Fruit fly (Drosophila melanogaster) whole organism, embryonic: ENCODE results near the gene CG33331.

Experiments used
- Adf1 ChIP-seq: fragments of 200-800 bp; sonication (Bioruptor generic); IDR thresholded peaks from 2 replicates; pipeline ENCODE4 v1.3.6; 2022; ENCODE audit warnings: missing biosample characterization, missing genetic modification characterization
- Awh ChIP-seq: fragments of 200-800 bp; sonication (Bioruptor generic); IDR thresholded peaks from 2 replicates; pipeline ENCODE4, ENCODE4 v1.3.6; 2022; ENCODE audit warnings: missing biosample characterization, missing genetic modification characterization
- B-H2 ChIP-seq: fragments of 200-800 bp; sonication (Bioruptor generic); optimal IDR thresholded peaks from 2 replicates; lab custom pipeline; 2018; ENCODE audit warnings: missing biosample characterization, mild to moderate bottlenecking, missing genetic modification characterization
- BEAF-32 ChIP-seq: fragments of 200-800 bp; sonication (Bioruptor generic); optimal IDR thresholded peaks from 3 replicates; lab custom pipeline; 2017; ENCODE audit warnings: missing biosample characterization, missing genetic modification characterization, mild to moderate bottlenecking, moderate library complexity, missing genetic modification reagents
- CG10654 ChIP-seq: fragments of 200-800 bp; sonication (Bioruptor generic); optimal IDR thresholded peaks from 2 replicates; lab custom pipeline; 2016; ENCODE audit warnings: missing biosample characterization, missing genetic modification characterization
- CG11696 ChIP-seq: fragments of 200-800 bp; sonication (Bioruptor generic); IDR thresholded peaks from 2 replicates; pipeline ENCODE4 v1.3.6; 2022; ENCODE audit warnings: missing biosample characterization, missing genetic modification characterization
- CG1233 ChIP-seq: fragments of 200-800 bp; sonication (Bioruptor generic); optimal IDR thresholded peaks from 4 replicates; lab custom pipeline; 2018; ENCODE audit warnings: missing biosample characterization, mild to moderate bottlenecking, missing genetic modification characterization
- CG14860 ChIP-seq: fragments of 200-800 bp; sonication (Bioruptor generic); IDR thresholded peaks from 3 replicates; pipeline ENCODE4 v1.3.6; 2022; ENCODE audit warnings: missing biosample characterization, missing genetic modification characterization; ENCODE audit not compliant: partially characterized antibody
- CG15696 ChIP-seq: fragments of 200-800 bp; sonication (Bioruptor generic); optimal IDR thresholded peaks from 2 replicates; lab custom pipeline; 2019; ENCODE audit warnings: missing biosample characterization, mild to moderate bottlenecking, missing genetic modification characterization, moderate library complexity
- CG17359 ChIP-seq: fragments of 200-800 bp; sonication (Bioruptor generic); optimal IDR thresholded peaks from 3 replicates; lab custom pipeline; 2018; ENCODE audit warnings: missing biosample characterization, mild to moderate bottlenecking, missing genetic modification characterization, moderate library complexity
- CG17612 ChIP-seq: fragments of 200-800 bp; sonication (Bioruptor generic); IDR thresholded peaks from 2 replicates; pipeline ENCODE4 v1.3.6; 2022; ENCODE audit warnings: missing biosample characterization, missing genetic modification characterization
- CG2116 ChIP-seq: fragments of 200-800 bp; sonication (Bioruptor generic); optimal IDR thresholded peaks from 3 replicates; lab custom pipeline; 2018; ENCODE audit warnings: missing biosample characterization, mild to moderate bottlenecking, missing genetic modification characterization
- CG2202 ChIP-seq: fragments of 200-800 bp; sonication (Bioruptor generic); optimal IDR thresholded peaks from 2 replicates; lab custom pipeline; 2018; ENCODE audit warnings: missing biosample characterization, mild to moderate bottlenecking, missing genetic modification characterization
- CG3407 ChIP-seq: fragments of 200-800 bp; sonication (Bioruptor generic); optimal IDR thresholded peaks from 2 replicates; lab custom pipeline; 2018; ENCODE audit warnings: missing biosample characterization, mild to moderate bottlenecking, missing genetic modification characterization
- CG4730 ChIP-seq: fragments of 200-800 bp; sonication (Bioruptor generic); IDR thresholded peaks from 2 replicates; pipeline ENCODE4 v1.3.6; 2022; ENCODE audit warnings: missing biosample characterization, missing genetic modification characterization
- CG5180 ChIP-seq: fragments of 200-800 bp; sonication (Bioruptor generic); optimal IDR thresholded peaks from 3 replicates; lab custom pipeline; 2017; ENCODE audit warnings: missing biosample characterization, missing genetic modification characterization, mild to moderate bottlenecking, moderate library complexity, missing genetic modification reagents
- CG7271 ChIP-seq: fragments of 200-800 bp; sonication (Bioruptor generic); optimal IDR thresholded peaks from 2 replicates; lab custom pipeline; 2018; ENCODE audit warnings: missing biosample characterization, mild to moderate bottlenecking, missing genetic modification characterization, moderate library complexity
- CG7839 ChIP-seq: fragments of 200-800 bp; sonication (Bioruptor generic); optimal IDR thresholded peaks from 3 replicates; lab custom pipeline; 2018; ENCODE audit warnings: missing biosample characterization, mild to moderate bottlenecking, missing genetic modification characterization, moderate library complexity
- CG8478 ChIP-seq: fragments of >200 bp; optimal IDR thresholded peaks from 2 replicates; lab custom pipeline; 2018
- Doc2 ChIP-seq: fragments of 200-800 bp; sonication (Bioruptor generic); IDR thresholded peaks from 2 replicates; pipeline ENCODE4 v1.3.6; 2022; ENCODE audit warnings: missing biosample characterization, missing genetic modification characterization
- Ets97D ChIP-seq: fragments of 200-800 bp; sonication (Bioruptor generic); optimal IDR thresholded peaks from 3 replicates; lab custom pipeline; 2016; ENCODE audit warnings: missing biosample characterization, missing genetic modification characterization
- Hr51 ChIP-seq, 2 experiments: fragments of 200-800 bp; sonication (Bioruptor generic); optimal IDR thresholded peaks; 2 replicates in 1 of 2; 3 replicates in 1 of 2; lab custom pipeline; 2016 to 2018; ENCODE audit warnings: missing biosample characterization in 2 of 2, missing genetic modification characterization in 2 of 2, mild to moderate bottlenecking in 1 of 2, moderate library complexity in 1 of 2
- Meics ChIP-seq: fragments of 200-800 bp; sonication (Bioruptor generic); optimal IDR thresholded peaks from 2 replicates; lab custom pipeline; 2017; ENCODE audit warnings: missing biosample characterization, mild to moderate bottlenecking, missing genetic modification characterization
- Oli ChIP-seq: fragments of 200-800 bp; sonication (Bioruptor generic); optimal IDR thresholded peaks from 2 replicates; lab custom pipeline; 2018; ENCODE audit warnings: missing biosample characterization, mild to moderate bottlenecking, missing genetic modification characterization, moderate library complexity
- Sin3A ChIP-seq: fragments of >200 bp; optimal IDR thresholded peaks from 2 replicates; lab custom pipeline; 2018
- Taf1 ChIP-seq: fragments of 200-800 bp; sonication (Bioruptor generic); IDR thresholded peaks from 2 replicates; pipeline ENCODE4 v1.3.6; 2022; ENCODE audit warnings: missing biosample characterization, missing genetic modification characterization
- Xbp1 ChIP-seq: fragments of 200-800 bp; sonication (Bioruptor generic); optimal IDR thresholded peaks from 3 replicates; lab custom pipeline; 2016; ENCODE audit warnings: missing biosample characterization, mild to moderate bottlenecking, missing genetic modification characterization
- bowl ChIP-seq: fragments of 200-800 bp; sonication (Bioruptor generic); IDR thresholded peaks from 2 replicates; pipeline ENCODE4 v1.3.6; 2022; ENCODE audit warnings: missing biosample characterization, missing genetic modification characterization
- bsh ChIP-seq, 2 experiments: fragments of 200-800 bp; sonication (Bioruptor generic); optimal IDR thresholded peaks; 2 replicates each; lab custom pipeline; 2017 to 2018; ENCODE audit warnings: mild to moderate bottlenecking in 2 of 2, missing biosample characterization in 2 of 2, missing genetic modification characterization in 2 of 2, moderate library complexity in 1 of 2
- btn ChIP-seq: fragments of 200-800 bp; sonication (Bioruptor generic); optimal IDR thresholded peaks from 2 replicates; lab custom pipeline; 2016; ENCODE audit warnings: missing biosample characterization, missing genetic modification characterization
- caup ChIP-seq: fragments of 200-800 bp; sonication (Bioruptor generic); optimal IDR thresholded peaks from 3 replicates; lab custom pipeline; 2017; ENCODE audit warnings: missing biosample characterization, mild to moderate bottlenecking, missing genetic modification characterization, moderate library complexity; ENCODE audit not compliant: severe bottlenecking
- crc ChIP-seq: fragments of 200-800 bp; sonication (Bioruptor generic); optimal IDR thresholded peaks from 2 replicates; lab custom pipeline; 2016; ENCODE audit warnings: missing biosample characterization, missing genetic modification characterization
- gfzf ChIP-seq: fragments of 200-800 bp; sonication (Bioruptor generic); optimal IDR thresholded peaks from 2 replicates; lab custom pipeline; 2016; ENCODE audit warnings: missing biosample characterization, mild to moderate bottlenecking, missing genetic modification characterization, moderate library complexity
- gsb-n ChIP-seq: fragments of 200-800 bp; sonication (Bioruptor generic); optimal IDR thresholded peaks from 3 replicates; lab custom pipeline; 2018; ENCODE audit warnings: missing biosample characterization, mild to moderate bottlenecking, missing genetic modification characterization
- hb ChIP-seq: fragments of 200-800 bp; sonication (Bioruptor generic); IDR thresholded peaks from 3 replicates; pipeline ENCODE4 v1.3.6; 2022; ENCODE audit warnings: missing biosample characterization, missing genetic modification characterization; ENCODE audit not compliant: partially characterized antibody
- lab ChIP-seq: fragments of 200-800 bp; sonication (Bioruptor generic); optimal IDR thresholded peaks from 3 replicates; lab custom pipeline; 2017; ENCODE audit warnings: missing biosample characterization, missing genetic modification characterization, mild to moderate bottlenecking, moderate library complexity, missing genetic modification reagents
- peb ChIP-seq: fragments of 200-800 bp; sonication (Bioruptor generic); IDR thresholded peaks from 2 replicates; pipeline ENCODE4 v1.3.6; 2022; ENCODE audit warnings: missing biosample characterization, missing genetic modification characterization
- pnt ChIP-seq: fragments of 200-800 bp; sonication (Bioruptor generic); optimal IDR thresholded peaks from 3 replicates; lab custom pipeline; 2016; ENCODE audit warnings: missing biosample characterization, missing genetic modification characterization
- row ChIP-seq: fragments of 200-800 bp; sonication (Bioruptor generic); IDR thresholded peaks from 3 replicates; pipeline ENCODE4 v1.3.6; 2022; ENCODE audit warnings: missing biosample characterization, missing genetic modification characterization
- run ChIP-seq: fragments of 200-800 bp; sonication (Bioruptor generic); optimal IDR thresholded peaks from 3 replicates; lab custom pipeline; 2018; ENCODE audit warnings: missing biosample characterization, mild to moderate bottlenecking, missing genetic modification characterization
- sisA ChIP-seq: fragments of 200-800 bp; sonication (Bioruptor generic); IDR thresholded peaks from 2 replicates; pipeline ENCODE4 v1.3.6; 2022; ENCODE audit warnings: missing biosample characterization, missing genetic modification characterization
- sqz ChIP-seq: fragments of 200-800 bp; sonication (Bioruptor generic); optimal IDR thresholded peaks from 3 replicates; lab custom pipeline; 2018; ENCODE audit warnings: missing biosample characterization, mild to moderate bottlenecking, missing genetic modification characterization
- tgo ChIP-seq: fragments of 200-800 bp; sonication (Bioruptor generic); IDR thresholded peaks from 3 replicates; pipeline ENCODE4 v1.3.6; 2022; ENCODE audit warnings: missing biosample characterization, missing genetic modification characterization
- tna ChIP-seq: fragments of 200-800 bp; sonication (Bioruptor generic); IDR thresholded peaks from 2 replicates; pipeline ENCODE4 v1.3.6; 2022; ENCODE audit warnings: missing biosample characterization, missing genetic modification characterization; ENCODE audit not compliant: partially characterized antibody
- trem ChIP-seq: fragments of 200-800 bp; optimal IDR thresholded peaks from 3 replicates; lab custom pipeline; 2019; ENCODE audit warnings: missing biosample characterization, mild to moderate bottlenecking, missing genetic modification characterization, moderate library complexity
- trh ChIP-seq: fragments of 200-800 bp; sonication (Bioruptor generic); optimal IDR thresholded peaks from 2 replicates; lab custom pipeline; 2016; ENCODE audit warnings: missing biosample characterization, missing genetic modification characterization
- ttk ChIP-seq: fragments of 200-800 bp; sonication (Bioruptor generic); IDR thresholded peaks from 2 replicates; pipeline ENCODE4 v2.1.2; 2022; ENCODE audit warnings: missing biosample characterization, missing genetic modification characterization
- vnd ChIP-seq: fragments of 200-800 bp; sonication (Bioruptor generic); IDR thresholded peaks from 3 replicates; pipeline ENCODE4 v1.3.6; 2022; ENCODE audit warnings: missing biosample characterization, missing genetic modification characterization; ENCODE audit not compliant: partially characterized antibody
- vvl ChIP-seq: fragments of 200-800 bp; sonication (Bioruptor generic); IDR thresholded peaks from 2 replicates; pipeline ENCODE4 v1.3.6; 2022; ENCODE audit warnings: missing biosample characterization, missing genetic modification characterization
- zen2 ChIP-seq: fragments of 200-800 bp; sonication (Bioruptor generic); IDR thresholded peaks from 3 replicates; pipeline ENCODE4 v1.3.6; 2022; ENCODE audit warnings: missing biosample characterization, missing genetic modification characterization; ENCODE audit not compliant: partially characterized antibody

CG33331 gene

dm6 chr3R:14898280-14898756 lies 12.1 kb downstream of the CG33331 start, which contains the start of the genes Nup93-2 and CG3817 (continued):
- TF ChIP-seq CG5180 (peak; percentile 15), CG4730 (peak; percentile 46), CG2202 (tag; lab: Kevin White, UChicago) (no peak), CG8478 (lab: Kevin White, UChicago) (no peak), CG17612 (no peak), Xbp1 (GFP tag; lab: Kevin White, UChicago) (peak; percentile 66), Sin3A (no peak), Adf1 (GFP tag; lab: Robert Waterston, UW) (no peak), B-H2 (GFP tag; lab: Kevin White, UChicago) (peak; percentile 71), bsh (GFP tag; optimal IDR thresholded peaks at IDR 0.05; lab: Kevin White, UChicago) (peak in 1 of 2 experiments; percentile 43), Hr51 (GFP tag; optimal IDR thresholded peaks at IDR 0.05; lab: Kevin White, UChicago) (peak in 1 of 2 experiments; percentile 8), vvl (peak; percentile 70), CG15696 (peak; percentile 17), zen2 (GFP tag; lab: Robert Waterston, UW) (no peak), gsb-n (tag; lab: Kevin White, UChicago) (no peak), peb (no peak), CG7271 (tag; lab: Kevin White, UChicago) (no peak), gfzf (GFP tag; lab: Kevin White, UChicago) (peak; percentile 46), Awh (GFP tag; lab: Robert Waterston, UW) (no peak), CG10654 (GFP tag; lab: Kevin White, UChicago) (peak; percentile 68), pnt (GFP tag; lab: Kevin White, UChicago) (peak; percentile 50), row (GFP tag; lab: Robert Waterston, UW) (peak; percentile 86), run (tag; lab: Kevin White, UChicago) (no peak), sqz (GFP tag; lab: Kevin White, UChicago) (no peak), trem (tag; lab: Kevin White, UChicago) (no peak), CG2116 (GFP tag; lab: Kevin White, UChicago) (no peak), Doc2 (GFP tag; lab: Robert Waterston, UW) (no peak), CG11696 (0 out of 2 replicates have a peak, but pooled peaks have one; percentile 11), vnd (no peak), CG7839 (tag; lab: Kevin White, UChicago) (peak; percentile 83), lab (GFP tag; lab: Kevin White, UChicago) (peak; percentile 74), bowl (GFP tag; lab: Robert Waterston, UW) (no peak), trh (GFP tag; lab: Kevin White, UChicago) (peak; percentile 67), Meics (GFP tag; lab: Kevin White, UChicago) (peak; percentile 64), tgo (GFP tag; lab: Robert Waterston, UW) (no peak), caup (GFP tag; lab: Kevin White, UChicago) (peak; percentile 40), crc (GFP tag; lab: Kevin White, UChicago) (peak; percentile 31), CG17359 (peak; percentile 33), Oli (no peak), tna (no peak), CG3407 (GFP tag; lab: Kevin White, UChicago) (peak; percentile 16), btn (GFP tag; lab: Kevin White, UChicago) (no peak), Taf1 (peak; percentile 52; the same call in 1 of the 2 replicates), ttk (GFP tag; lab: Robert Waterston, UW) (peak; percentile 69), sisA (GFP tag; lab: Robert Waterston, UW) (peak; percentile 60), BEAF-32 (peak; percentile 71), CG1233 (GFP tag; lab: Kevin White, UChicago) (peak; percentile 54), Ets97D (GFP tag; lab: Kevin White, UChicago) (peak; percentile 52), CG14860 (GFP tag; lab: Robert Waterston, UW) (peak; percentile 70), hb (GFP tag; lab: Robert Waterston, UW) (0 out of 3 replicates have a peak, but pooled peaks have one; percentile 52)
